Worm (Caenorhabditis elegans): Measurements from ENCODE around the gene sre-6.

sre-6 gene

ce11 chrV:10792775-10793174, 30.2 kb upstream of the sre-6 start, which contains the start of gene D1054.10:
D1054.10 (minus strand) TSS chrV:10792875.
- TF ChIP-seq sup-37 (GFP tag; optimal IDR thresholded peaks at IDR 0.05) (no peak), nhr-90 (tag; optimal IDR thresholded peaks at IDR 0.05; ENCODE audit: poor library complexity) (no peak)

- no peak for TF ChIP-seq nhr-90 (tag; optimal IDR thresholded peaks at IDR 0.05; ENCODE audit: poor library complexity)
- no peak for TF ChIP-seq rnt-1 (tag; optimal IDR thresholded peaks at IDR 0.05)
- TF ChIP-seq C16A3.4 (tag; optimal IDR thresholded peaks at IDR 0.05): no peak
- TF ChIP-seq fos-1 (tag; optimal IDR thresholded peaks at IDR 0.05): no peak
- no peak for TF ChIP-seq mep-1 (tag; optimal IDR thresholded peaks at IDR 0.05)
- TF ChIP-seq nhr-76 (tag; optimal IDR thresholded peaks at IDR 0.05): no peak
- TF ChIP-seq elt-3 (tag; optimal IDR thresholded peaks at IDR 0.05): no peak
Observed at ce11 chrV:10790921-10791320, 28.3 kb upstream of the sre-6 start, which contains the start of gene D1054.9. D1054.9 (minus strand) TSS chrV:10791057.

- TF ChIP-seq mab-9 (GFP tag; IDR thresholded peaks at IDR 0.05): no peak
- no peak for TF ChIP-seq lin-39 (tag; optimal IDR thresholded peaks at IDR 0.05)
- TF ChIP-seq hlh-17 (GFP tag; optimal IDR thresholded peaks at IDR 0.05; ENCODE audit: borderline replicate concordance): no peak
- TF ChIP-seq swsn-7 (tag; optimal IDR thresholded peaks at IDR 0.05): no peak
- TF ChIP-seq mef-2 (tag; optimal IDR thresholded peaks at IDR 0.05): no peak
- no peak for TF ChIP-seq Y116A8C.19 (tag; optimal IDR thresholded peaks at IDR 0.05; ENCODE audit: borderline replicate concordance)
- TF ChIP-seq elt-2 (tag; optimal IDR thresholded peaks at IDR 0.05): no peak
Observed at ce11 chrV:10784011-10784410, 21.4 kb upstream of the sre-6 start, which contains the start of gene D1054.8. D1054.8 (plus strand) TSS chrV:10784311.

- TF ChIP-seq mdl-1 (tag; optimal IDR thresholded peaks at IDR 0.05) (no peak), elt-2 (tag; optimal IDR thresholded peaks at IDR 0.05) (peak; percentile 94), unc-62 (GFP tag; optimal IDR thresholded peaks at IDR 0.05) (no peak), jun-1 (tag; optimal IDR thresholded peaks at IDR 0.05) (peak; percentile 30)
Observed at ce11 chrV:10776528-10777055, 14.0 kb upstream of the sre-6 start, which contains the start of gene D1054.5. D1054.5 (minus strand) TSS chrV:10776578.

- TF ChIP-seq sox-4 (tag; optimal IDR thresholded peaks at IDR 0.05) (no peak), nhr-85 (tag) (peak; percentile 19)
Observed at ce11 chrV:10773216-10773615, 10.6 kb upstream of the sre-6 start.

- TF ChIP-seq egl-27 (tag; optimal IDR thresholded peaks at IDR 0.05) (no peak), unc-130 (tag; optimal IDR thresholded peaks at IDR 0.05) (no peak), nhr-76 (tag; optimal IDR thresholded peaks at IDR 0.05) (no peak), mef-2 (tag; optimal IDR thresholded peaks at IDR 0.05) (no peak), mab-9 (GFP tag; IDR thresholded peaks at IDR 0.05) (no peak), dpl-1 (GFP tag; optimal IDR thresholded peaks at IDR 0.05) (no peak), sptf-1 (tag; optimal IDR thresholded peaks at IDR 0.05) (no peak), nhr-12 (tag; optimal IDR thresholded peaks at IDR 0.05) (no peak), lin-13 (GFP tag; optimal IDR thresholded peaks at IDR 0.05) (no peak), aly-2 (tag; optimal IDR thresholded peaks at IDR 0.05) (no peak), lsy-2 (tag; optimal IDR thresholded peaks at IDR 0.05) (no peak), nhr-47 (tag; optimal IDR thresholded peaks at IDR 0.05) (no peak), nhr-11 (tag; optimal IDR thresholded peaks at IDR 0.05) (no peak)
Observed at ce11 chrV:10771390-10771789, 8.8 kb upstream of the sre-6 start, which contains the start of gene D1054.3. D1054.3 (plus strand) TSS chrV:10771451.

- TF ChIP-seq ceh-88 (GFP tag; IDR thresholded peaks at IDR 0.05): no peak
- no peak for TF ChIP-seq zip-4 (GFP tag; optimal IDR thresholded peaks at IDR 0.05)
- no peak for TF ChIP-seq zag-1 (tag; optimal IDR thresholded peaks at IDR 0.05)
- no peak for TF ChIP-seq nhr-85 (tag)
- TF ChIP-seq dpl-1 (GFP tag; optimal IDR thresholded peaks at IDR 0.05): peak in 2 of 3 experiments; percentile 1 to 37
- peak; percentile 54 for TF ChIP-seq lin-14 (GFP tag; optimal IDR thresholded peaks at IDR 0.05)
- no peak for TF ChIP-seq lin-39 (tag; optimal IDR thresholded peaks at IDR 0.05)
- TF ChIP-seq egl-27 (tag; optimal IDR thresholded peaks at IDR 0.05): no peak
- no peak for TF ChIP-seq mab-9 (GFP tag; IDR thresholded peaks at IDR 0.05)
- TF ChIP-seq snpc-4 (tag; optimal IDR thresholded peaks at IDR 0.05): peak; percentile 19
- TF ChIP-seq unc-30 (tag; optimal IDR thresholded peaks at IDR 0.05): no peak
- no peak for TF ChIP-seq nhr-47 (tag; optimal IDR thresholded peaks at IDR 0.05)
- TF ChIP-seq lsy-2 (tag; optimal IDR thresholded peaks at IDR 0.05): peak in 1 of 2 experiments; percentile 41
- TF ChIP-seq nhr-76 (tag; optimal IDR thresholded peaks at IDR 0.05): no peak
- TF ChIP-seq skn-1 (tag; optimal IDR thresholded peaks at IDR 0.05): peak; percentile 92
- peak; percentile 45 for TF ChIP-seq blmp-1 (tag; optimal IDR thresholded peaks at IDR 0.05)
- TF ChIP-seq mep-1 (tag; optimal IDR thresholded peaks at IDR 0.05): peak; percentile 45
- peak in 1 of 2 experiments; percentile 24 for TF ChIP-seq efl-1 (optimal IDR thresholded peaks at IDR 0.05)
- TF ChIP-seq efl-1 (GFP tag; optimal IDR thresholded peaks at IDR 0.05 in 1 of 2): peak in 1 of 2 experiments; percentile 3
Observed at ce11 chrV:10770026-10770425, 7.4 kb upstream of the sre-6 start, which contains the start of the genes D1054.1 and pas-2. D1054.1 (minus strand) TSS chrV:10770217. pas-2 (plus strand) TSS chrV:10770368.
